Fruit fly (Drosophila melanogaster): ENCODE data around the gene CG18476.
A peak's percentile ranks its signal among the peaks of the same experiment; 100 is the strongest.

The CG18476 gene

DNA sequence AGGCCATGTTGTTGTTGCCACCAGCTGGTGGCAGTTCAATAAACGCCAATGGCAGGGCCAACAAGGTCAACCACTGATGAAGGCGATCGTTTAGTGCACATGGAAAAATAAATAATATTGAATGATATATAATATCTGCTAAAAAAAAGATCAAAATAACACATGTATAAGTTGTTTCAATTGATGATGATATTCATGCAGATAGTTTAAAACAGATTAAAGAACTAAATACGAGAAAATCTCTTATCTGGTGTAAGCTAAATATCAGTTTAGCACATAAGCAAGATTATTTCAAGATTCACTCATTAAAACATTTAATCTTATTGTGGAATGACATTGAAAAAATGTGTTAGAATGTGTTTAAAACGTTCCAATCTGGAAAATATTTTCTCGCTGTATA is 14.5 kb downstream of the CG18476 start (continued):
- TF ChIP-seq MESR4 (GFP tag; optimal IDR thresholded peaks at IDR 0.05) (no peak), hb (GFP tag; IDR thresholded peaks at IDR 0.05; ENCODE audit: partially characterized antibody) (no peak), fd96Cb (tag; optimal IDR thresholded peaks at IDR 0.05) (peak; percentile 56), CG7963 (GFP tag; IDR thresholded peaks at IDR 0.05; ENCODE audit: partially characterized antibody) (no peak), lov (optimal IDR thresholded peaks at IDR 0.05) (no peak), lov (GFP tag; IDR thresholded peaks at IDR 0.05) (no peak), unpg (GFP tag; optimal IDR thresholded peaks at IDR 0.05) (peak; percentile 57), D19A (tag; optimal IDR thresholded peaks at IDR 0.05) (peak; percentile 50), Sox102F (GFP tag; optimal IDR thresholded peaks at IDR 0.05) (peak; percentile 71), ssp (GFP tag; IDR thresholded peaks at IDR 0.05) (no peak), CG10209 (GFP tag; optimal IDR thresholded peaks at IDR 0.05) (peak; percentile 49), ase (GFP tag; IDR thresholded peaks at IDR 0.05) (no peak), stwl (tag; optimal IDR thresholded peaks at IDR 0.05) (no peak), CG8765 (GFP tag; IDR thresholded peaks at IDR 0.05) (no peak), Oli (tag; optimal IDR thresholded peaks at IDR 0.05) (peak; percentile 70), sob (GFP tag; IDR thresholded peaks at IDR 0.05) (no peak), CG14860 (GFP tag; IDR thresholded peaks at IDR 0.05; ENCODE audit: partially characterized antibody) (no peak), trem (tag; optimal IDR thresholded peaks at IDR 0.05) (no peak), dysf (GFP tag; IDR thresholded peaks at IDR 0.05) (peak; percentile 38; the same call in 1 of the 3 replicates), CG4282 (GFP tag; optimal IDR thresholded peaks at IDR 0.05) (no peak), cg (GFP tag; optimal IDR thresholded peaks at IDR 0.05) (no peak), CG12391 (tag; optimal IDR thresholded peaks at IDR 0.05) (peak; percentile 65), CG16815 (GFP tag; optimal IDR thresholded peaks at IDR 0.05) (no peak), Bgb (GFP tag; IDR thresholded peaks at IDR 0.05; ENCODE audit: partially characterized antibody) (no peak), Deaf1 (tag; optimal IDR thresholded peaks at IDR 0.05) (peak; percentile 12), CG11560 (tag; IDR thresholded peaks at IDR 0.05) (no peak), CG15011 (GFP tag; optimal IDR thresholded peaks at IDR 0.05) (no peak), CG6654 (GFP tag; optimal IDR thresholded peaks at IDR 0.05) (no peak), Hr51 (GFP tag; optimal IDR thresholded peaks at IDR 0.05) (peak in 1 of 2 experiments; percentile 83), CG6683 (GFP tag; optimal IDR thresholded peaks at IDR 0.05) (no peak), CG14965 (GFP tag; optimal IDR thresholded peaks at IDR 0.05; ENCODE audit: borderline replicate concordance) (no peak), CG14667 (GFP tag; IDR thresholded peaks at IDR 0.05) (no peak), Sry-δ (GFP tag; optimal IDR thresholded peaks at IDR 0.05) (no peak), bigmax (GFP tag; optimal IDR thresholded peaks at IDR 0.05) (no peak), CG10543 (GFP tag; optimal IDR thresholded peaks at IDR 0.05) (no peak), twi (tag; optimal IDR thresholded peaks at IDR 0.05) (no peak), Six4 (GFP tag; optimal IDR thresholded peaks at IDR 0.05) (no peak), gcm (GFP tag; optimal IDR thresholded peaks at IDR 0.05) (peak; percentile 27), H2.0 (GFP tag; IDR thresholded peaks at IDR 0.05) (no peak), disco-r (GFP tag; optimal IDR thresholded peaks at IDR 0.05) (no peak), CG7357 (GFP tag; IDR thresholded peaks at IDR 0.05) (peak; percentile 38; the same call in 1 of the 3 replicates), CHES-1-like (GFP tag; optimal IDR thresholded peaks at IDR 0.05) (no peak), CG34422 (GFP tag; IDR thresholded peaks at IDR 0.05) (0 out of 3 replicates have a peak, but pooled peaks have one; percentile 34), CG9437 (GFP tag; optimal IDR thresholded peaks at IDR 0.05) (peak; percentile 64), gro (GFP tag; optimal IDR thresholded peaks at IDR 0.05) (no peak), CG5953 (GFP tag; IDR thresholded peaks at IDR 0.05) (no peak), CG13296 (GFP tag; optimal IDR thresholded peaks at IDR 0.05) (peak; percentile 51), Asciz (GFP tag; optimal IDR thresholded peaks at IDR 0.05) (peak; percentile 45), CG2889 (GFP tag; IDR thresholded peaks at IDR 0.05) (no peak), bcd (GFP tag; optimal IDR thresholded peaks at IDR 0.05) (peak; percentile 7), CG2120 (GFP tag; optimal IDR thresholded peaks at IDR 0.05) (no peak)
